Worm (Caenorhabditis elegans) whole organism, midembryonic: ENCODE results near the gene F54D5.3.

Experiments
- T22C8.4 ChIP-seq: fragments of 200-800 bp; sonication (Bioruptor generic); IDR thresholded peaks from 2 replicates; pipeline ENCODE4 v1.3.6; 2022; ENCODE audit warnings: missing genetic modification characterization, missing compliant biosample characterization
- cog-1 ChIP-seq: sonication (generic microtip); optimal IDR thresholded peaks from 2 replicates; lab custom pipeline; 2016; ENCODE audit warnings: missing genetic modification characterization, missing compliant biosample characterization
- flt-1 ChIP-seq: fragments of 200-800 bp; sonication (Bioruptor generic); IDR thresholded peaks from 2 replicates; pipeline ENCODE4 v1.3.6; 2022; ENCODE audit warnings: missing genetic modification characterization, missing compliant biosample characterization
- klf-2 ChIP-seq: fragments of 200-800 bp; sonication (Bioruptor generic); conservative IDR thresholded peaks from 2 replicates; pipeline ENCODE4 v1.3.6; 2022; ENCODE audit warnings: missing genetic modification reagents, missing genetic modification characterization, missing compliant biosample characterization
- med-1 ChIP-seq: sonication (generic microtip); optimal IDR thresholded peaks from 2 replicates; lab custom pipeline; 2017; ENCODE audit warnings: missing genetic modification characterization, mild to moderate bottlenecking, missing compliant biosample characterization, antibody characterized with exemption, missing genetic modification reagents; ENCODE audit not compliant: insufficient read depth
- ref-1 ChIP-seq: fragments of 200-800 bp; sonication (Bioruptor generic); conservative IDR thresholded peaks from 2 replicates; pipeline ENCODE4 v1.3.6; 2022; ENCODE audit warnings: missing genetic modification reagents, missing genetic modification characterization, missing compliant biosample characterization
- tab-1 ChIP-seq: fragments of 200-800 bp; sonication (Bioruptor generic); IDR thresholded peaks from 2 replicates; pipeline ENCODE4 v1.3.6; 2022; ENCODE audit warnings: missing genetic modification characterization, missing compliant biosample characterization
- ztf-23 ChIP-seq: fragments of 200-800 bp; sonication (Bioruptor generic); IDR thresholded peaks from 2 replicates; pipeline ENCODE4 v1.3.6; 2022; ENCODE audit warnings: missing genetic modification reagents, missing genetic modification characterization, missing compliant biosample characterization
- ztf-29 ChIP-seq: fragments of 200-800 bp; sonication (Bioruptor generic); IDR thresholded peaks from 2 replicates; pipeline ENCODE4 v1.3.6; 2022; ENCODE audit warnings: missing genetic modification reagents, missing genetic modification characterization, missing compliant biosample characterization

ce11 chrII:11526954-11527353, 44.7 kb upstream of the F54D5.3 start, which contains the start of gene age-1:
- TF ChIP-seq ztf-29 (GFP tag; lab: Robert Waterston, UW) (no peak), flt-1 (GFP tag; lab: Robert Waterston, UW) (no peak), ztf-23 (GFP tag; lab: Robert Waterston, UW) (no peak), T22C8.4 (GFP tag; lab: Robert Waterston, UW) (no peak), tab-1 (GFP tag; lab: Robert Waterston, UW) (no peak), med-1 (no peak), klf-2 (GFP tag; lab: Robert Waterston, UW) (no peak), ref-1 (GFP tag; lab: Robert Waterston, UW) (no peak), cog-1 (tag; lab: Kevin White, UChicago) (no peak)
